Worm (Caenorhabditis elegans): ENCODE measurements around the gene gldi-11.
"Not testable (repeated sequence)": the region's sequence is repeated elsewhere in the genome, so short reads cannot be mapped to it uniquely, and the experiment has no call there.

gldi-11 gene

DNA sequence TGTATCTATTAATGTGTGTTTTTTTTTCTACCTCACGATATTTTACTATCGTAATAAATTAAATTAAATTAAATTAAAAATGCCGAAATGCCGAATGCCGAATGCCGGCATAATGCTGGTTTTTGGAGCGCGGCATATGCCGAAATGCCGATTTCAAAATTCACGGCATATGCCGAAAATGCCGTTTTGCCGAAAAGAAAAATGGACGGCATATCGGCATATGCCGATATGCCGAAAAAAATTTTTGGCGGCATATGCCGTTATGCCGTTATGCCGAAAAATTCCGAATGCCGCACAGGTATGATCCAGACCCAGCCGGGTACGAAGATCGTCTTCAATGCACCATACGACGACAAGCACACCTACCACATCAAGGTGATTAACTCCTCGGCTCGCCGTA, 47.1 kb downstream of the gldi-11 start, which contains the start of gene msp-32:
Gene msp-32, plus strand, starts transcription at position 301 of the 400 bp plus-strand sequence.
- TF ChIP-seq drap-1 (GFP tag; optimal IDR thresholded peaks at IDR 0.05); sem-2 (GFP tag; optimal IDR thresholded peaks at IDR 0.05); mab-5 (tag; optimal IDR thresholded peaks at IDR 0.05): not testable (repeated sequence)

Data from whole organism, mixed stage, embryonic.